Fruit fly (Drosophila melanogaster) whole organism, adult: ENCODE results near the gene Hrd3.
A peak's percentile ranks its signal among the peaks of the same experiment; 100 is the strongest.

Experiments
- CG11617 ChIP-seq: fragments of 200-800 bp; sonication (Bioruptor generic); optimal IDR thresholded peaks from 2 replicates; lab custom pipeline; 2017; ENCODE audit warnings: mild to moderate bottlenecking, missing biosample characterization, missing genetic modification reagents, missing genetic modification characterization
- CG12768 ChIP-seq: fragments of 200-800 bp; sonication (Bioruptor generic); optimal IDR thresholded peaks from 2 replicates; lab custom pipeline; 2017; ENCODE audit warnings: missing biosample characterization, missing genetic modification characterization, mild to moderate bottlenecking, moderate library complexity, missing genetic modification reagents
- CG14711 ChIP-seq: fragments of 200-800 bp; sonication (Bioruptor generic); optimal IDR thresholded peaks from 2 replicates; lab custom pipeline; 2018; ENCODE audit warnings: missing biosample characterization, mild to moderate bottlenecking, missing genetic modification characterization, moderate library complexity
- CG1620 ChIP-seq: fragments of 200-800 bp; sonication (Bioruptor generic); optimal IDR thresholded peaks from 2 replicates; lab custom pipeline; 2016; ENCODE audit warnings: missing biosample characterization, missing genetic modification characterization
- CG33017 ChIP-seq: fragments of 200-800 bp; sonication (Bioruptor generic); optimal IDR thresholded peaks from 2 replicates; lab custom pipeline; 2018; ENCODE audit warnings: missing biosample characterization, mild to moderate bottlenecking, missing genetic modification characterization, moderate library complexity
- CG5204 ChIP-seq: fragments of 200-800 bp; sonication (Bioruptor generic); optimal IDR thresholded peaks from 2 replicates; lab custom pipeline; 2016; ENCODE audit warnings: missing biosample characterization, missing genetic modification characterization
- CG7045 ChIP-seq: fragments of 200-800 bp; sonication (Bioruptor generic); optimal IDR thresholded peaks from 2 replicates; lab custom pipeline; 2017; ENCODE audit warnings: missing biosample characterization, mild to moderate bottlenecking, missing genetic modification characterization
- CG7101 ChIP-seq: fragments of 200-800 bp; sonication (Bioruptor generic); optimal IDR thresholded peaks from 2 replicates; lab custom pipeline; 2018; ENCODE audit warnings: missing biosample characterization, mild to moderate bottlenecking, missing genetic modification characterization, moderate library complexity
- Clk ChIP-seq: fragments of 200-800 bp; sonication (Bioruptor generic); optimal IDR thresholded peaks from 2 replicates; lab custom pipeline; 2017; ENCODE audit warnings: missing biosample characterization, missing genetic modification characterization
- Crg-1 ChIP-seq: fragments of 200-800 bp; sonication (Bioruptor generic); optimal IDR thresholded peaks from 2 replicates; lab custom pipeline; 2016; ENCODE audit warnings: missing biosample characterization, missing genetic modification characterization
- Hr96 ChIP-seq: fragments of 200-800 bp; sonication (Bioruptor generic); optimal IDR thresholded peaks from 2 replicates; lab custom pipeline; 2016; ENCODE audit warnings: missing biosample characterization, missing genetic modification characterization
- Mnt ChIP-seq: fragments of 200-800 bp; sonication (Bioruptor generic); optimal IDR thresholded peaks from 2 replicates; lab custom pipeline; 2016; ENCODE audit warnings: missing biosample characterization, mild to moderate bottlenecking, missing genetic modification characterization
- bab1 ChIP-seq: fragments of 200-800 bp; sonication (Bioruptor generic); optimal IDR thresholded peaks from 3 replicates; lab custom pipeline; 2019; ENCODE audit warnings: missing biosample characterization, mild to moderate bottlenecking, missing genetic modification characterization, moderate library complexity
- cic ChIP-seq: fragments of 200-800 bp; sonication (Bioruptor generic); optimal IDR thresholded peaks from 2 replicates; lab custom pipeline; 2017; ENCODE audit warnings: missing biosample characterization, mild to moderate bottlenecking, missing genetic modification characterization, moderate library complexity
- cnc ChIP-seq, 2 experiments: fragments of >200 bp; optimal IDR thresholded peaks; 2 replicates each; lab custom pipeline; 2017
- kay ChIP-seq: fragments of 200-800 bp; sonication (Bioruptor generic); peaks from one replicate; lab custom pipeline; 2016; ENCODE audit warnings: missing biosample characterization, missing genetic modification characterization, borderline replicate concordance
- ovo ChIP-seq: fragments of 200-800 bp; sonication (Bioruptor generic); optimal IDR thresholded peaks from 2 replicates; lab custom pipeline; 2016; ENCODE audit warnings: missing biosample characterization, missing genetic modification characterization
- pad ChIP-seq: fragments of 200-800 bp; sonication (Bioruptor generic); optimal IDR thresholded peaks from 3 replicates; lab custom pipeline; 2017; ENCODE audit warnings: missing biosample characterization, missing genetic modification characterization, mild to moderate bottlenecking, moderate library complexity, missing genetic modification reagents
- tj ChIP-seq: fragments of 200-800 bp; sonication (Bioruptor generic); optimal IDR thresholded peaks from 3 replicates; lab custom pipeline; 2017; ENCODE audit warnings: missing biosample characterization, mild to moderate bottlenecking, missing genetic modification characterization, moderate library complexity
- toe ChIP-seq: fragments of 200-800 bp; sonication (Bioruptor generic); optimal IDR thresholded peaks from 2 replicates; lab custom pipeline; 2016; ENCODE audit warnings: missing biosample characterization, missing genetic modification characterization

The Hrd3 gene

DNA sequence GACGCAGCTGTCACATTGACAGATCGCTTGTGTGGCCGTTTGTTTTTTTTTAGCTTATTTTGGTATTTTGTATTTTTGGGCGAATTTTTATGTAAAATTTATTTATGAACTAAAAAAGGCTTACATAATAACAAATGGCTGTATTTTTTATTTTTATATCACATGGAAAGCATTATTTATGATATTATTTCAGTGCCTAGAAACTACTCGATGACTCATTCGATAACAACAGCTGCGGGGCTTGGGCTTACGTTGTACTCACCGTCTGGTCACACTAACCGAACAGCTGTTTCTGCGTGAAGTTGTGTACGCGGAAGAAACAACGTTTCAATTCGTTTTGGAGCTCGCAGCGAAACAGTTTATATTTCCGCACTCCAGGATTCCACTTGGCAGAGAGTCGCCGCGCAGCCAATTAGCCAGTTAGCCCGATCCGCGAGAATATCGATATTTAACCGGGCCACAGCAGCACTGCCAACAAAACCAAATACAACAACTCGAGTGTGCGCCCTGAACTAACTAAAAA is 25.3 kb downstream of the Hrd3 start, which contains the start of the genes Hmgcr and Rpn9:
Gene Hmgcr (plus strand): TSS at position 335 of the 523 bp plus-strand sequence.
Gene Rpn9 (minus strand): TSS at position 473 of the 523 bp plus-strand sequence.
- peak; percentile 38 for TF ChIP-seq CG33017 (tag; lab: Kevin White, UChicago)
- peak; percentile 3 for TF ChIP-seq CG14711 (tag; lab: Kevin White, UChicago)
- no peak for TF ChIP-seq CG12768 (GFP tag; lab: Kevin White, UChicago)
- no peak for TF ChIP-seq CG5204 (GFP tag; lab: Kevin White, UChicago)
- TF ChIP-seq tj (GFP tag; lab: Kevin White, UChicago), result peak; percentile 29
- no peak for TF ChIP-seq ovo
- TF ChIP-seq CG11617 (GFP tag; lab: Kevin White, UChicago), result peak; percentile 29
- TF ChIP-seq bab1 (GFP tag; lab: Kevin White, UChicago), result peak; percentile 68
- peak; percentile 46 for TF ChIP-seq Crg-1 (GFP tag; lab: Kevin White, UChicago)
- no peak for TF ChIP-seq cnc (optimal IDR thresholded peaks at IDR 0.05; lab: Kevin White, UChicago)
- peak; percentile 99 for TF ChIP-seq kay (GFP tag; lab: Kevin White, UChicago)
- TF ChIP-seq cic, result peak; percentile 24
- peak; percentile 28 for TF ChIP-seq Mnt (GFP tag; lab: Kevin White, UChicago)
- TF ChIP-seq Clk (GFP tag; lab: Kevin White, UChicago), result no peak
- no peak for TF ChIP-seq pad
- TF ChIP-seq CG7045 (GFP tag; lab: Kevin White, UChicago), result no peak

DNA sequence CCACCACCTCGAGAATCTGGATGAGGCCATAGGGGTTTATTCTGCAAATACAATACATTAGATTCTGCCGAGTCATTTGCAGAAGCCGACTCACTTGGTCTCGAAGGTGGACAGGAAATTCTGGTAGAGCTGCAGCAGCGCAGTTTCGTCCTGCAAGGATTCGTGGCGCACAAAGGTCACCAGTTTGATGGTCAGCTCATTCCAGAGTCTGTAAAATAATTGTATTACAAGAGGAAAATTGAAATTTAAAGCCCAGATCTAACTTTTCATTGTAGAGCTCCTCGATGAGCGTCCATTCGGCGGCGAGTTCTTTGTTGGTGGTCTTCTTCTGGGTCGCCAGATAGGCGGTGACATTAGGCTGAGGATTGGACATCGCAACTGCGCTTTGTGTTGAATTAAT is 25.8 kb downstream of the Hrd3 start:
- TF ChIP-seq CG7101 (tag; lab: Kevin White, UChicago) (no peak), cnc (optimal IDR thresholded peaks at IDR 0.05; lab: Kevin White, UChicago) (peak; percentile 83 to 97)

DNA sequence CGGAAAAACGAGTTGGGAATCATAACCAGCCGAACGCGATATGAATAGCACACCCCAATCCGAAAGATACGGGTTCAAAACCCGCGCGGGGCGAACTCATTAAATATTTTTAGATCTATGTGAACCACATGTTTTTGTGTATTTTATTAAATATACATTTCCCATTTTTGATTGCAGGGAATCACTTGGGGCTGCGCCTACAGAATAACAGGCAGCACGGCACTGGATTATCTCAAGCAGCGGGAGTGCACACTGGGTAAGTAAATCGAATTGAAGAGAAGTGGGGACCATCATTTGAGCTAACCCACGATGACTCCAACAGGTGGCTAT is 27.9 kb downstream of the Hrd3 start:
- TF ChIP-seq Hr96, result no peak
- TF ChIP-seq CG1620, result no peak
- TF ChIP-seq CG33017 (tag; lab: Kevin White, UChicago), result no peak
- TF ChIP-seq ovo, result no peak
- no peak for TF ChIP-seq Mnt (GFP tag; lab: Kevin White, UChicago)
- TF ChIP-seq Clk (GFP tag; lab: Kevin White, UChicago), result no peak

DNA sequence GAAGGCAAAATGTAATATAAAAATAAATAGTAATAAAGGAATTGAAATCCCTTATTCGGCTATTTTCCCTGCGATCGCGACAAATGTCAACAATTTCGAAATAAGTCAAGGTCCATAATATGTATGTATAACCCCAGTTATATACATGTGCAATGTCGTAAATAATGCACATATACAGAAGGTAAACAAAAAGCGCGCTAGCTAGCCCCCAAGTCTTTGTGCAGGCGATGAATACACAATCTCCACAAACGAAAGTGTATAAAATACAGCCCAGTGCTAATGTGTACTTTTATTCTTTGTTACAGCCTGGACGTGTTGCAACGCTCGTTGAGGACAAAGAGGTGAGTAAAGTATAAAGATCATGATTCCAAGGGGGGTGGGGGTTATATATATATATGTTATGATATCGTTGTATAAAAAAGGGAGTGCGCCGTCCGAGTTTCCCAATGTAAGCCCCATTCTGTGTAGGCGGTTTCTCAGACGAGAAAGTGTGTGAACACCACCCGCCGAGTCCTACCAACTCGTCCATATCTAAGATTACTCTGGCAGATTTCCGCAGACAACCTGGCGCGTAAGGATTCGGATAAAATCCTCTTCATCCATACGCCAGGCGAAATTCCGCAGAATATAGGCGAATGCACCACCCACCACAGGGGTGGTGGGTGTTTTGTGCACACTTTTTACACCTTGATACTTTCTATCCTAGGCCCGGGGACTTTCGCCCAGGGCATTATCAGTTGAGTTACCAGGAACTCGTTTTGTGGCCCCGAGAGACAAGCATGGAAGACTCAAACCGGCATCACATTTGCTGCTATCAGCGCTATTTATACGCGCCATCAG is 28.5 kb downstream of the Hrd3 start:
- TF ChIP-seq CG11617 (GFP tag; lab: Kevin White, UChicago), result peak; percentile 13
- TF ChIP-seq CG1620, result no peak
- TF ChIP-seq cnc (optimal IDR thresholded peaks at IDR 0.05; lab: Kevin White, UChicago), result no peak
- no peak for TF ChIP-seq CG14711 (tag; lab: Kevin White, UChicago)
- TF ChIP-seq CG7045 (GFP tag; lab: Kevin White, UChicago), result peak; percentile 10
- no peak for TF ChIP-seq ovo
- TF ChIP-seq CG7101 (tag; lab: Kevin White, UChicago), result no peak
- peak; percentile 82 for TF ChIP-seq cic
- TF ChIP-seq CG33017 (tag; lab: Kevin White, UChicago), result peak; percentile 36
- peak; percentile 18 for TF ChIP-seq kay (GFP tag; lab: Kevin White, UChicago)
- no peak for TF ChIP-seq Clk (GFP tag; lab: Kevin White, UChicago)
- TF ChIP-seq CG12768 (GFP tag; lab: Kevin White, UChicago), result peak; percentile 87
- TF ChIP-seq Mnt (GFP tag; lab: Kevin White, UChicago), result peak; percentile 5
- peak; percentile 12 for TF ChIP-seq pad
- peak; percentile 28 for TF ChIP-seq tj (GFP tag; lab: Kevin White, UChicago)
- no peak for TF ChIP-seq Crg-1 (GFP tag; lab: Kevin White, UChicago)
- no peak for TF ChIP-seq Hr96
- TF ChIP-seq toe (GFP tag; lab: Kevin White, UChicago), result no peak
- TF ChIP-seq CG5204 (GFP tag; lab: Kevin White, UChicago), result no peak
- TF ChIP-seq bab1 (GFP tag; lab: Kevin White, UChicago), result peak; percentile 33

DNA sequence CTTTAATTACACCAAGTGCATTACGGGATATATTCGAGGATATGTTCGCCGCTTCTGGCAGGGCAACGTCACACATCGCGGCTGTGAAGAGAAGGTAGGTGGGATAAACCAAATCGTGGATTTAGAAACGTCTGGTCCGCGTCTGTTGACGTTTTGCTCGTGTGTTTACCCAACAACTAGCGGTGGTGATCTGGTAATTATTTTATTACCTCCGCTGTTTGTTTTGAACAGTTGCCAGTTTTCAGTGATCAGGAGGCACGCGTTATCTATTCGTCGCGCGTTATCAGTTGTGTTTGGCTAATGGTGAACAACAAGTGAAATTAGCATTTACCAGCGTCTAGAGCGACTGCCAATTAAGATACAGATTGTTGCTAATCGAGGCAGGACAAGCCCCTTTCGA is 29.3 kb downstream of the Hrd3 start:
- TF ChIP-seq CG7101 (tag; lab: Kevin White, UChicago) (peak; percentile 71), CG1620 (no peak), CG11617 (GFP tag; lab: Kevin White, UChicago) (peak; percentile 37), CG14711 (tag; lab: Kevin White, UChicago) (peak; percentile 37), CG5204 (GFP tag; lab: Kevin White, UChicago) (no peak), cic (peak; percentile 91), Crg-1 (GFP tag; lab: Kevin White, UChicago) (peak; percentile 77), Hr96 (no peak), ovo (peak; percentile 65), CG33017 (tag; lab: Kevin White, UChicago) (peak; percentile 82), CG12768 (GFP tag; lab: Kevin White, UChicago) (peak; percentile 77), toe (GFP tag; lab: Kevin White, UChicago) (peak; percentile 7), cnc (optimal IDR thresholded peaks at IDR 0.05; lab: Kevin White, UChicago) (no peak), CG7045 (GFP tag; lab: Kevin White, UChicago) (peak; percentile 74), kay (GFP tag; lab: Kevin White, UChicago) (peak; percentile 57), Clk (GFP tag; lab: Kevin White, UChicago) (peak; percentile 23), pad (peak; percentile 42), Mnt (GFP tag; lab: Kevin White, UChicago) (peak; percentile 61)

DNA sequence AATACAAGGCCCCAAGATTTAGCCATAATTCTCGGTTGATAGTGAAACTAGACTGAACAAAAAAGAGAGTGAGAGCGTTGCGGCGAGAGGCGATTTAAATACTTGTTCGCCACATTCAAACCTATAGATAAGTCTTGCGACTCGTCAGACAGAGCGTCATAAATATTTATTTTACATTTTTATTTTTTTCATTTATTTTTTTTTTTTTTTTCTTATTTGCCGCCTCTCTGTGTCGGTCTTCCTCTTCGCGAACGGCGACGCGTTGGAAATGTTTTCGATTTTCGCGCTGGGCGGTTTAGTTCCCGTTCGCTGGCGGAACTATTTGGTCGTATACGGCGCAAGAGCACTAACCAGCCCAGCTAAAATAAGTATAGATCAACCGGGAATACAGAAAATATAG is 30.3 kb downstream of the Hrd3 start:
- TF ChIP-seq Mnt (GFP tag; lab: Kevin White, UChicago) (peak; percentile 62), toe (GFP tag; lab: Kevin White, UChicago) (no peak), Crg-1 (GFP tag; lab: Kevin White, UChicago) (no peak), CG7101 (tag; lab: Kevin White, UChicago) (peak; percentile 26), ovo (peak; percentile 24), CG5204 (GFP tag; lab: Kevin White, UChicago) (peak; percentile 16), cic (peak; percentile 85), bab1 (GFP tag; lab: Kevin White, UChicago) (no peak), Hr96 (no peak), CG14711 (tag; lab: Kevin White, UChicago) (no peak), CG7045 (GFP tag; lab: Kevin White, UChicago) (no peak), cnc (optimal IDR thresholded peaks at IDR 0.05; lab: Kevin White, UChicago) (no peak), Clk (GFP tag; lab: Kevin White, UChicago) (no peak), CG11617 (GFP tag; lab: Kevin White, UChicago) (no peak), kay (GFP tag; lab: Kevin White, UChicago) (peak; percentile 96), tj (GFP tag; lab: Kevin White, UChicago) (peak; percentile 22), CG12768 (GFP tag; lab: Kevin White, UChicago) (peak; percentile 79), CG33017 (tag; lab: Kevin White, UChicago) (peak; percentile 53), CG1620 (no peak), pad (no peak)
